Fruit fly (Drosophila melanogaster): ENCODE measurements around the gene CG31121.

DNA sequence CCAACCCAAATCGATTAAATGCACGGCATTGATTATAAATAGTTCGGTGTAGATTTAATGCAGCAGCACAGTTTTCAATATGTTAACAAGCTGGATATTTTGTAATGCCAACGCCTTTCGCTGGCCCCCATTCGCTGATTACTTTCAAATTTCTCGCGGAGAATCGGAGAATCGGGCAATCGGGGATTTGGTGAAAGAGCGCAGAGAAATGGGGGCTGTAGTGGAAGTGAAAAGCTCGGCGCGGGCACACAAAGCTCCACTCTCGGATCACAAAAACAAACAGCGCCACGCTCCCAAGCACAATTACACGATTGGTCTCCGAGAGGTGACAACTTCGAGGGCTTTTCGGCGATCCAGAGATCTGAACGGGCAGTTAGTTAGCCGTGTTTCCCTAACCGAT lies 52.8 kb downstream of the CG31121 start, which contains the start of gene Esp:
- TF ChIP-seq Hr96 (GFP tag; optimal IDR thresholded peaks at IDR 0.05) (no peak), tj (GFP tag; optimal IDR thresholded peaks at IDR 0.05) (no peak), Mnt (GFP tag; optimal IDR thresholded peaks at IDR 0.05) (no peak), kay (GFP tag; ENCODE audit: borderline replicate concordance) (no peak), bab1 (GFP tag; optimal IDR thresholded peaks at IDR 0.05) (no peak), cnc (optimal IDR thresholded peaks at IDR 0.05) (no peak), Clk (GFP tag; optimal IDR thresholded peaks at IDR 0.05) (no peak)
